Worm (Caenorhabditis elegans) whole organism, late embryonic: ENCODE results near the gene Y55B1AR.2.

Source experiments
- C08G9.2 ChIP-seq: sonication (generic microtip); optimal IDR thresholded peaks from 2 replicates; lab custom pipeline; 2016; ENCODE audit warnings: mild to moderate bottlenecking, missing genetic modification characterization, moderate library complexity, missing compliant biosample characterization
- C38D4.7 ChIP-seq: fragments of 200-800 bp; sonication (Bioruptor generic); optimal IDR thresholded peaks from 2 replicates; lab custom pipeline; 2018; ENCODE audit warnings: mild to moderate bottlenecking, missing genetic modification characterization, moderate library complexity, missing compliant biosample characterization
- F13H6.1 ChIP-seq: sonication (generic microtip); optimal IDR thresholded peaks from 2 replicates; lab custom pipeline; 2016; ENCODE audit warnings: missing genetic modification characterization, missing compliant biosample characterization
- K02D7.2 ChIP-seq: sonication (generic microtip); optimal IDR thresholded peaks from 2 replicates; lab custom pipeline; 2017; ENCODE audit warnings: mild to moderate bottlenecking, missing genetic modification characterization, missing compliant biosample characterization
- T23F11.4 ChIP-seq: fragments of 200-800 bp; sonication (Bioruptor generic); optimal IDR thresholded peaks from 2 replicates; lab custom pipeline; 2018; ENCODE audit warnings: mild to moderate bottlenecking, missing genetic modification characterization, missing compliant biosample characterization
- ama-1 ChIP-seq: fragments of 150-350 bp; optimal IDR thresholded peaks from 2 replicates; lab custom pipeline; 2014
- ceh-14 ChIP-seq: sonication (generic microtip); optimal IDR thresholded peaks from 2 replicates; lab custom pipeline; 2016; ENCODE audit warnings: missing genotype, missing genetic modification characterization, missing compliant biosample characterization
- ceh-18 ChIP-seq: sonication (generic microtip); optimal IDR thresholded peaks from 2 replicates; lab custom pipeline; 2016; ENCODE audit warnings: missing genetic modification characterization, missing compliant biosample characterization
- ceh-19 ChIP-seq: fragments of 200-800 bp; sonication (Bioruptor generic); optimal IDR thresholded peaks from 2 replicates; lab custom pipeline; 2018; ENCODE audit warnings: mild to moderate bottlenecking, missing genetic modification characterization, missing compliant biosample characterization
- ceh-2 ChIP-seq: sonication (generic microtip); optimal IDR thresholded peaks from 2 replicates; lab custom pipeline; 2016; ENCODE audit warnings: missing genotype, missing genetic modification characterization, missing compliant biosample characterization
- ceh-22 ChIP-seq: sonication (generic microtip); optimal IDR thresholded peaks from 2 replicates; lab custom pipeline; 2017; ENCODE audit warnings: missing biosample characterization, missing genetic modification characterization
- ceh-24 ChIP-seq: sonication (generic microtip); optimal IDR thresholded peaks from 2 replicates; lab custom pipeline; 2016; ENCODE audit warnings: mild to moderate bottlenecking, missing genetic modification characterization, missing compliant biosample characterization
- ceh-31 ChIP-seq: sonication (generic microtip); optimal IDR thresholded peaks from 2 replicates; lab custom pipeline; 2016; ENCODE audit warnings: missing genetic modification characterization, missing compliant biosample characterization
- ceh-34 ChIP-seq: sonication (generic microtip); optimal IDR thresholded peaks from 2 replicates; lab custom pipeline; 2016; ENCODE audit warnings: mild to moderate bottlenecking, missing genetic modification characterization, missing compliant biosample characterization
- ceh-45 ChIP-seq: fragments of 200-800 bp; sonication (Bioruptor generic); IDR thresholded peaks from 2 replicates; pipeline ENCODE4 v1.3.6; 2022; ENCODE audit warnings: missing genetic modification reagents, missing genetic modification characterization, missing compliant biosample characterization
- ceh-48 ChIP-seq: sonication (generic microtip); optimal IDR thresholded peaks from 2 replicates; lab custom pipeline; 2016; ENCODE audit warnings: missing genetic modification characterization, inconsistent platforms, missing compliant biosample characterization
- ceh-6 ChIP-seq: fragments of 200-800 bp; sonication (Bioruptor generic); optimal IDR thresholded peaks from 2 replicates; lab custom pipeline; 2018; ENCODE audit warnings: mild to moderate bottlenecking, missing genetic modification characterization, missing compliant biosample characterization
- che-1 ChIP-seq: sonication (generic microtip); optimal IDR thresholded peaks from 2 replicates; lab custom pipeline; 2016; ENCODE audit warnings: mild to moderate bottlenecking, missing genetic modification characterization, missing compliant biosample characterization
- dmd-4 ChIP-seq: sonication (generic microtip); optimal IDR thresholded peaks from 2 replicates; lab custom pipeline; 2016; ENCODE audit warnings: borderline replicate concordance, missing genetic modification characterization, missing compliant biosample characterization
- dve-1 ChIP-seq: sonication (generic microtip); optimal IDR thresholded peaks from 2 replicates; lab custom pipeline; 2017; ENCODE audit warnings: antibody characterized with exemption, mild to moderate bottlenecking, missing genetic modification characterization, missing compliant biosample characterization
- elt-2 ChIP-seq: sonication (generic microtip); optimal IDR thresholded peaks from 2 replicates; lab custom pipeline; 2016; ENCODE audit warnings: missing genetic modification reagents, missing genetic modification characterization, missing compliant biosample characterization
- ets-4 ChIP-seq: sonication (generic microtip); optimal IDR thresholded peaks from 2 replicates; lab custom pipeline; 2016; ENCODE audit warnings: missing genetic modification characterization, missing compliant biosample characterization
- eyg-1 ChIP-seq: sonication (generic microtip); optimal IDR thresholded peaks from 2 replicates; lab custom pipeline; 2016; ENCODE audit warnings: missing genotype, missing genetic modification characterization, missing compliant biosample characterization
- gmeb-2 ChIP-seq: sonication (generic microtip); optimal IDR thresholded peaks from 2 replicates; lab custom pipeline; 2016; ENCODE audit warnings: missing genetic modification characterization, inconsistent platforms, missing compliant biosample characterization
- hlh-13 ChIP-seq: fragments of 200-800 bp; sonication (Bioruptor generic); optimal IDR thresholded peaks from 2 replicates; lab custom pipeline; 2018; ENCODE audit warnings: mild to moderate bottlenecking, missing genetic modification characterization, missing compliant biosample characterization
- hlh-15 ChIP-seq: sonication (generic microtip); optimal IDR thresholded peaks from 2 replicates; lab custom pipeline; 2016; ENCODE audit warnings: missing genetic modification characterization, missing compliant biosample characterization
- hlh-30 ChIP-seq: sonication (generic microtip); optimal IDR thresholded peaks from 2 replicates; lab custom pipeline; 2017; ENCODE audit warnings: antibody characterized with exemption, missing genetic modification characterization, missing compliant biosample characterization; ENCODE audit not compliant: insufficient read depth
- hlh-6 ChIP-seq: sonication (generic microtip); optimal IDR thresholded peaks from 2 replicates; lab custom pipeline; 2016; ENCODE audit warnings: missing genotype, missing genetic modification characterization, missing compliant biosample characterization
- hlh-8 ChIP-seq: sonication (generic microtip); optimal IDR thresholded peaks from 2 replicates; lab custom pipeline; 2016; ENCODE audit warnings: missing genotype, missing genetic modification characterization, missing compliant biosample characterization
- lim-6 ChIP-seq: sonication (generic microtip); optimal IDR thresholded peaks from 2 replicates; lab custom pipeline; 2016; ENCODE audit warnings: missing genetic modification characterization, missing compliant biosample characterization
- madf-2 ChIP-seq: sonication (generic microtip); optimal IDR thresholded peaks from 2 replicates; lab custom pipeline; 2017; ENCODE audit warnings: missing genetic modification characterization, missing compliant biosample characterization
- nfya-1 ChIP-seq: sonication (generic microtip); optimal IDR thresholded peaks from 2 replicates; lab custom pipeline; 2017; ENCODE audit warnings: missing genetic modification characterization, mild to moderate bottlenecking, missing compliant biosample characterization, antibody characterized with exemption, moderate library complexity
- nhr-232 ChIP-seq: sonication (generic microtip); optimal IDR thresholded peaks from 2 replicates; lab custom pipeline; 2016; ENCODE audit warnings: missing genetic modification characterization, missing compliant biosample characterization
- npax-4 ChIP-seq: sonication (generic microtip); optimal IDR thresholded peaks from 2 replicates; lab custom pipeline; 2016; ENCODE audit warnings: missing genetic modification characterization, missing compliant biosample characterization
- odd-2 ChIP-seq: sonication (generic microtip); optimal IDR thresholded peaks from 2 replicates; lab custom pipeline; 2017; ENCODE audit warnings: antibody characterized with exemption, mild to moderate bottlenecking, missing genetic modification characterization, missing compliant biosample characterization
- pax-1 ChIP-seq: fragments of 150-350 bp; optimal IDR thresholded peaks from 2 replicates; lab custom pipeline; 2014; ENCODE audit warnings: missing biosample characterization, missing genetic modification characterization
- pha-2 ChIP-seq: sonication (generic microtip); optimal IDR thresholded peaks from 2 replicates; lab custom pipeline; 2017; ENCODE audit warnings: mild to moderate bottlenecking, missing genetic modification characterization, missing compliant biosample characterization
- pha-4 ChIP-seq: fragments of 150-350 bp; optimal IDR thresholded peaks from 2 replicates; lab custom pipeline; 2018; ENCODE audit warnings: missing biosample characterization, missing genetic modification reagents, missing genetic modification characterization
- pqm-1 ChIP-seq: sonication (generic microtip); optimal IDR thresholded peaks from 2 replicates; lab custom pipeline; 2016; ENCODE audit warnings: missing genetic modification characterization, missing compliant biosample characterization
- ref-2 ChIP-seq: sonication (generic microtip); optimal IDR thresholded peaks from 2 replicates; lab custom pipeline; 2016; ENCODE audit warnings: missing genetic modification characterization, missing compliant biosample characterization
- sdc-2 ChIP-seq: sonication (generic microtip); optimal IDR thresholded peaks from 2 replicates; lab custom pipeline; 2016; ENCODE audit warnings: missing genotype, missing genetic modification characterization, missing compliant biosample characterization
- sox-4 ChIP-seq: sonication (generic microtip); optimal IDR thresholded peaks from 2 replicates; lab custom pipeline; 2017; ENCODE audit warnings: mild to moderate bottlenecking, missing genetic modification characterization, inconsistent platforms, missing compliant biosample characterization
- tbx-2 ChIP-seq: sonication (generic microtip); optimal IDR thresholded peaks from 2 replicates; lab custom pipeline; 2016; ENCODE audit warnings: missing genetic modification characterization, missing compliant biosample characterization
- unc-3 ChIP-seq, 2 experiments: fragments of 200-800 bp in 1 of 2; sonication (Bioruptor generic) in 1 of 2; sonication (generic microtip) in 1 of 2; conservative IDR thresholded peaks in 1 of 2; optimal IDR thresholded peaks in 1 of 2; 2 replicates each; pipeline versions ENCODE4 v1.3.6 to Lab custom; 2016 to 2022; ENCODE audit warnings: missing compliant biosample characterization in 2 of 2, missing genetic modification characterization in 2 of 2, missing genetic modification reagents in 1 of 2
- unc-42 ChIP-seq: sonication (generic microtip); optimal IDR thresholded peaks from 2 replicates; lab custom pipeline; 2016; ENCODE audit warnings: missing genotype, missing genetic modification characterization, missing compliant biosample characterization
- unc-55 ChIP-seq: sonication (generic microtip); optimal IDR thresholded peaks from 2 replicates; lab custom pipeline; 2017; ENCODE audit warnings: missing biosample characterization, missing genetic modification reagents, missing genetic modification characterization
- unc-86 ChIP-seq: sonication (generic microtip); optimal IDR thresholded peaks from 2 replicates; lab custom pipeline; 2016; ENCODE audit warnings: missing genetic modification characterization, missing compliant biosample characterization
- zip-5 ChIP-seq: sonication (generic microtip); optimal IDR thresholded peaks from 2 replicates; lab custom pipeline; 2016; ENCODE audit warnings: missing genetic modification characterization, missing compliant biosample characterization
- ztf-16 ChIP-seq: sonication (generic microtip); optimal IDR thresholded peaks from 2 replicates; lab custom pipeline; 2017; ENCODE audit warnings: missing genetic modification characterization, missing compliant biosample characterization

Y55B1AR.2 gene

ce11 chrIII:641759-642158 is 43.2 kb upstream of the Y55B1AR.2 start, which contains the start of gene W06E11.1:
Gene W06E11.1 (plus strand): TSS chrIII:642059.
- TF ChIP-seq ceh-6 (GFP tag; lab: Kevin White, UChicago) (no peak), odd-2 (tag; lab: Kevin White, UChicago) (no peak), dve-1 (tag; lab: Kevin White, UChicago) (no peak), C08G9.2 (tag; lab: Kevin White, UChicago) (no peak), hlh-6 (tag; lab: Kevin White, UChicago) (no peak), hlh-30 (tag; lab: Kevin White, UChicago) (no peak), ceh-34 (tag; lab: Kevin White, UChicago) (no peak), unc-86 (tag; lab: Kevin White, UChicago) (no peak), pax-1 (tag; lab: Kevin White, UChicago) (no peak), ceh-18 (tag; lab: Kevin White, UChicago) (no peak), nhr-232 (tag; lab: Kevin White, UChicago) (no peak), hlh-13 (GFP tag; lab: Kevin White, UChicago) (no peak), pha-4 (tag; lab: Kevin White, UChicago) (no peak)
- TF ChIP-seq, all 69 proteins: peak for 0

ce11 chrIII:640198-640803 is 41.7 kb upstream of the Y55B1AR.2 start, which contains the start of the genes tag-266 and tag-267:
Gene tag-266 (minus strand): TSS chrIII:640226.
Gene tag-267 (plus strand): TSS chrIII:640790.
- TF ChIP-seq pax-1 (tag; lab: Kevin White, UChicago) (no peak), ets-4 (tag; lab: Kevin White, UChicago) (peak; percentile 89), dmd-4 (tag; lab: Kevin White, UChicago) (no peak), hlh-8 (tag; lab: Kevin White, UChicago) (peak; percentile 96), ceh-45 (GFP tag; lab: Robert Waterston, UW) (no peak), T23F11.4 (GFP tag; lab: Kevin White, UChicago) (peak; percentile 2), C38D4.7 (GFP tag; lab: Kevin White, UChicago) (peak; percentile 53), che-1 (tag; lab: Kevin White, UChicago) (peak; percentile 24), ceh-19 (peak; percentile 56), F13H6.1 (tag; lab: Kevin White, UChicago) (peak; percentile 75), ceh-24 (tag; lab: Kevin White, UChicago) (peak; percentile 42), pqm-1 (tag; lab: Kevin White, UChicago) (peak; percentile 95), nfya-1 (peak; percentile 19), tbx-2 (peak; percentile 92), lim-6 (peak; percentile 76), unc-42 (tag; lab: Kevin White, UChicago) (peak; percentile 66), elt-2 (tag; lab: Kevin White, UChicago) (peak; percentile 94), hlh-15 (peak; percentile 87), zip-5 (tag; lab: Kevin White, UChicago) (peak; percentile 98), ceh-34 (tag; lab: Kevin White, UChicago) (peak; percentile 69), ceh-18 (tag; lab: Kevin White, UChicago) (peak; percentile 59), unc-55 (no peak), sox-4 (tag; lab: Kevin White, UChicago) (peak; percentile 31), ceh-48 (tag; lab: Kevin White, UChicago) (peak; percentile 98), eyg-1 (tag; lab: Kevin White, UChicago) (peak; percentile 61), unc-3 (GFP tag; conservative IDR thresholded peaks at IDR 0.05; lab: Robert Waterston, UW) (peak; percentile 56; the same call in 1 of the 2 replicates), unc-3 (tag; optimal IDR thresholded peaks at IDR 0.05; lab: Kevin White, UChicago) (peak; percentile 93), K02D7.2 (tag; lab: Kevin White, UChicago) (peak; percentile 63), ztf-16 (tag; lab: Kevin White, UChicago) (peak; percentile 78), unc-86 (tag; lab: Kevin White, UChicago) (peak; percentile 89), ceh-14 (tag; lab: Kevin White, UChicago) (peak; percentile 87), ceh-31 (tag; lab: Kevin White, UChicago) (peak; percentile 95), pha-2 (tag; lab: Kevin White, UChicago) (peak; percentile 85), ceh-2 (tag; lab: Kevin White, UChicago) (peak; percentile 89), sdc-2 (tag; lab: Kevin White, UChicago) (peak; percentile 17), pha-4 (tag; lab: Kevin White, UChicago) (no peak), ceh-22 (no peak), gmeb-2 (tag; lab: Kevin White, UChicago) (peak; percentile 37), npax-4 (tag; lab: Kevin White, UChicago) (peak; percentile 21), madf-2 (tag; lab: Kevin White, UChicago) (peak; percentile 34), ama-1 (lab: Kevin White, UChicago) (no peak), ref-2 (tag; lab: Kevin White, UChicago) (peak; percentile 95), odd-2 (tag; lab: Kevin White, UChicago) (no peak)
